Fruit fly (Drosophila melanogaster) whole organism, adult: ENCODE measurements around the gene CadN.

Experiments used
- CG11617 ChIP-seq: fragments of 200-800 bp; sonication (Bioruptor generic); optimal IDR thresholded peaks from 2 replicates; lab custom pipeline; 2017; ENCODE audit warnings: mild to moderate bottlenecking, missing biosample characterization, missing genetic modification reagents, missing genetic modification characterization
- CG5204 ChIP-seq: fragments of 200-800 bp; sonication (Bioruptor generic); optimal IDR thresholded peaks from 2 replicates; lab custom pipeline; 2016; ENCODE audit warnings: missing biosample characterization, missing genetic modification characterization

- no peak for TF ChIP-seq CG5204 (GFP tag; lab: Kevin White, UChicago)
- no peak for TF ChIP-seq CG11617 (GFP tag; lab: Kevin White, UChicago)
These were observed 43.5 kb downstream of the CadN start for dm6 chr2L:17734626-17735025.
